Fruit fly (Drosophila melanogaster) whole organism, embryonic: ENCODE measurements around the gene Atat.

Source experiments
- B-H1 ChIP-seq: fragments of 200-800 bp; sonication (Bioruptor generic); IDR thresholded peaks from 3 replicates; pipeline ENCODE4 v1.3.6; 2022; ENCODE audit warnings: missing biosample characterization, missing genetic modification characterization
- B-H2 ChIP-seq: fragments of 200-800 bp; sonication (Bioruptor generic); optimal IDR thresholded peaks from 2 replicates; lab custom pipeline; 2018; ENCODE audit warnings: missing biosample characterization, mild to moderate bottlenecking, missing genetic modification characterization
- Bgb ChIP-seq: fragments of 200-800 bp; sonication (Bioruptor generic); IDR thresholded peaks from 2 replicates; pipeline ENCODE4 v1.3.6; 2022; ENCODE audit warnings: missing biosample characterization, missing genetic modification characterization; ENCODE audit not compliant: partially characterized antibody
- BtbVII ChIP-seq: fragments of 200-800 bp; sonication (Bioruptor generic); optimal IDR thresholded peaks from 3 replicates; lab custom pipeline; 2017; ENCODE audit warnings: missing biosample characterization, mild to moderate bottlenecking, missing genetic modification characterization
- Bteb2 ChIP-seq: fragments of 200-800 bp; sonication (Bioruptor generic); optimal IDR thresholded peaks from 2 replicates; lab custom pipeline; 2016; ENCODE audit warnings: missing biosample characterization, missing genetic modification characterization
- CG11247 ChIP-seq: fragments of 200-800 bp; sonication (Bioruptor generic); IDR thresholded peaks from 2 replicates; pipeline ENCODE4 v1.3.6; 2022; ENCODE audit warnings: missing biosample characterization, missing genetic modification characterization
- CG11695 ChIP-seq: fragments of 200-800 bp; sonication (Bioruptor generic); IDR thresholded peaks from 3 replicates; pipeline ENCODE4 v1.3.6; 2022; ENCODE audit warnings: missing biosample characterization, missing genetic modification characterization
- CG13424 ChIP-seq: fragments of 200-800 bp; sonication (Bioruptor generic); optimal IDR thresholded peaks from 2 replicates; lab custom pipeline; 2019; ENCODE audit warnings: missing biosample characterization, mild to moderate bottlenecking, missing genetic modification characterization, moderate library complexity
- CG13624 ChIP-seq: fragments of 200-800 bp; sonication (Bioruptor generic); optimal IDR thresholded peaks from 2 replicates; lab custom pipeline; 2016; ENCODE audit warnings: missing biosample characterization, missing genetic modification characterization
- CG15011 ChIP-seq: fragments of 200-800 bp; sonication (Bioruptor generic); optimal IDR thresholded peaks from 3 replicates; lab custom pipeline; 2018; ENCODE audit warnings: missing biosample characterization, mild to moderate bottlenecking, missing genetic modification characterization
- CG15696 ChIP-seq: fragments of 200-800 bp; sonication (Bioruptor generic); optimal IDR thresholded peaks from 2 replicates; lab custom pipeline; 2019; ENCODE audit warnings: missing biosample characterization, mild to moderate bottlenecking, missing genetic modification characterization, moderate library complexity
- CG17328 ChIP-seq: fragments of 200-800 bp; sonication (Bioruptor generic); IDR thresholded peaks from 2 replicates; pipeline ENCODE4 v1.3.6; 2022; ENCODE audit warnings: missing biosample characterization, missing genetic modification characterization
- CG17612 ChIP-seq: fragments of 200-800 bp; sonication (Bioruptor generic); IDR thresholded peaks from 2 replicates; pipeline ENCODE4 v1.3.6; 2022; ENCODE audit warnings: missing biosample characterization, missing genetic modification characterization
- CG1792 ChIP-seq: fragments of 200-800 bp; sonication (Bioruptor generic); optimal IDR thresholded peaks from 2 replicates; lab custom pipeline; 2016; ENCODE audit warnings: missing biosample characterization, missing genetic modification characterization
- CG1832 ChIP-seq: fragments of 200-800 bp; sonication (Bioruptor generic); optimal IDR thresholded peaks from 2 replicates; lab custom pipeline; 2017; ENCODE audit warnings: missing biosample characterization, mild to moderate bottlenecking, missing genetic modification characterization, inconsistent platforms
- CG2202 ChIP-seq: fragments of 200-800 bp; sonication (Bioruptor generic); optimal IDR thresholded peaks from 2 replicates; lab custom pipeline; 2018; ENCODE audit warnings: missing biosample characterization, mild to moderate bottlenecking, missing genetic modification characterization
- CG2712 ChIP-seq: fragments of 200-800 bp; optimal IDR thresholded peaks from 3 replicates; lab custom pipeline; 2019; ENCODE audit warnings: missing biosample characterization, mild to moderate bottlenecking, missing genetic modification characterization, moderate library complexity
- CG6813 ChIP-seq: fragments of 200-800 bp; sonication (Bioruptor generic); optimal IDR thresholded peaks from 2 replicates; lab custom pipeline; 2017; ENCODE audit warnings: missing biosample characterization, missing genetic modification characterization, mild to moderate bottlenecking, moderate library complexity, missing genetic modification reagents
- CG8388 ChIP-seq: fragments of 200-800 bp; sonication (Bioruptor generic); optimal IDR thresholded peaks from 2 replicates; lab custom pipeline; 2019; ENCODE audit warnings: missing biosample characterization, mild to moderate bottlenecking, missing genetic modification characterization, moderate library complexity
- CG8765 ChIP-seq: fragments of 200-800 bp; sonication (Bioruptor generic); IDR thresholded peaks from 2 replicates; pipeline ENCODE4 v1.3.6; 2022; ENCODE audit warnings: missing biosample characterization, missing genetic modification characterization
- CG8924 ChIP-seq: fragments of 200-800 bp; optimal IDR thresholded peaks from 3 replicates; lab custom pipeline; 2019; ENCODE audit warnings: missing biosample characterization, mild to moderate bottlenecking, missing genetic modification characterization, moderate library complexity
- CG9727 ChIP-seq: fragments of 200-800 bp; sonication (Bioruptor generic); optimal IDR thresholded peaks from 3 replicates; lab custom pipeline; 2017; ENCODE audit warnings: missing biosample characterization, mild to moderate bottlenecking, missing genetic modification characterization
- CG9817 ChIP-seq: fragments of 200-800 bp; sonication (Bioruptor generic); optimal IDR thresholded peaks from 2 replicates; lab custom pipeline; 2018; ENCODE audit warnings: missing biosample characterization, mild to moderate bottlenecking, missing genetic modification characterization, moderate library complexity
- Dfd ChIP-seq, 2 experiments: fragments of >200 bp; optimal IDR thresholded peaks; 2 replicates each; lab custom pipeline; 2017; ENCODE audit warnings: missing biosample characterization in 2 of 2, missing genetic modification characterization in 2 of 2
- Eip74EF ChIP-seq, 2 experiments: fragments of 200-800 bp in 1 of 2; fragments of >200 bp in 1 of 2; sonication (Bioruptor generic) in 1 of 2; optimal IDR thresholded peaks; 2 replicates each; lab custom pipeline; 2017 to 2019; ENCODE audit warnings: missing biosample characterization in 2 of 2, missing genetic modification characterization in 2 of 2, mild to moderate bottlenecking in 1 of 2, moderate library complexity in 1 of 2
- Elba2 ChIP-seq: fragments of 200-800 bp; sonication (Bioruptor generic); optimal IDR thresholded peaks from 3 replicates; lab custom pipeline; 2016; ENCODE audit warnings: missing biosample characterization, missing genetic modification characterization
- HHEX ChIP-seq: fragments of 200-800 bp; sonication (Bioruptor generic); optimal IDR thresholded peaks from 3 replicates; lab custom pipeline; 2017; ENCODE audit warnings: missing biosample characterization, mild to moderate bottlenecking, missing genetic modification characterization, missing genetic modification reagents
- HLH54F ChIP-seq: fragments of 200-800 bp; sonication (Bioruptor generic); optimal IDR thresholded peaks from 3 replicates; lab custom pipeline; 2016; ENCODE audit warnings: missing biosample characterization, missing genetic modification characterization
- Mes4 ChIP-seq: fragments of 200-800 bp; sonication (Bioruptor generic); optimal IDR thresholded peaks from 2 replicates; lab custom pipeline; 2016; ENCODE audit warnings: missing biosample characterization, missing genetic modification characterization
- Nf-YB ChIP-seq: fragments of 200-800 bp; sonication (Bioruptor generic); optimal IDR thresholded peaks from 3 replicates; lab custom pipeline; 2019; ENCODE audit warnings: missing biosample characterization, mild to moderate bottlenecking, missing genetic modification characterization, moderate library complexity
- PHDP ChIP-seq: fragments of 200-800 bp; sonication (Bioruptor generic); optimal IDR thresholded peaks from 3 replicates; lab custom pipeline; 2018; ENCODE audit warnings: missing biosample characterization, mild to moderate bottlenecking, missing genetic modification characterization, moderate library complexity
- Poxn ChIP-seq: fragments of 200-800 bp; sonication (Bioruptor generic); IDR thresholded peaks from 2 replicates; pipeline ENCODE4 v1.3.6; 2022; ENCODE audit warnings: missing biosample characterization, missing genetic modification characterization
- Rx ChIP-seq: fragments of 200-800 bp; sonication (Bioruptor generic); IDR thresholded peaks from 2 replicates; pipeline ENCODE4 v1.3.6; 2022; ENCODE audit warnings: missing biosample characterization, missing genetic modification characterization
- Sox102F ChIP-seq: fragments of 200-800 bp; sonication (Bioruptor generic); optimal IDR thresholded peaks from 2 replicates; lab custom pipeline; 2018; ENCODE audit warnings: missing biosample characterization, mild to moderate bottlenecking, missing genetic modification characterization, moderate library complexity
- YL-1 ChIP-seq: fragments of 200-800 bp; sonication (Bioruptor generic); optimal IDR thresholded peaks from 3 replicates; lab custom pipeline; 2017; ENCODE audit warnings: missing biosample characterization, mild to moderate bottlenecking, missing genetic modification characterization
- abd-A ChIP-seq: fragments of 200-800 bp; sonication (Bioruptor generic); optimal IDR thresholded peaks from 3 replicates; lab custom pipeline; 2019; ENCODE audit warnings: missing biosample characterization, mild to moderate bottlenecking, missing genetic modification characterization, moderate library complexity
- chinmo ChIP-seq: fragments of 200-800 bp; sonication (Bioruptor generic); IDR thresholded peaks from 4 replicates; pipeline ENCODE4 v1.3.6; 2022; ENCODE audit warnings: missing biosample characterization, missing genetic modification characterization; ENCODE audit not compliant: partially characterized antibody
- corto ChIP-seq: fragments of 200-800 bp; sonication (Bioruptor generic); optimal IDR thresholded peaks from 2 replicates; lab custom pipeline; 2016; ENCODE audit warnings: missing biosample characterization, mild to moderate bottlenecking, missing genetic modification characterization, moderate library complexity
- cwo ChIP-seq: fragments of 200-800 bp; sonication (Bioruptor generic); optimal IDR thresholded peaks from 3 replicates; lab custom pipeline; 2017; ENCODE audit warnings: missing biosample characterization, missing genetic modification characterization, mild to moderate bottlenecking, moderate library complexity, missing genetic modification reagents
- disco-r ChIP-seq: fragments of 200-800 bp; sonication (Bioruptor generic); optimal IDR thresholded peaks from 2 replicates; lab custom pipeline; 2016; ENCODE audit warnings: missing biosample characterization, missing genetic modification characterization
- fru ChIP-seq: fragments of >200 bp; optimal IDR thresholded peaks from 2 replicates; lab custom pipeline; 2017
- gcm ChIP-seq: fragments of 200-800 bp; sonication (Bioruptor generic); optimal IDR thresholded peaks from 2 replicates; lab custom pipeline; 2019; ENCODE audit warnings: missing biosample characterization, mild to moderate bottlenecking, missing genetic modification characterization, moderate library complexity
- luna ChIP-seq: fragments of 200-800 bp; sonication (Bioruptor generic); optimal IDR thresholded peaks from 2 replicates; lab custom pipeline; 2016; ENCODE audit warnings: missing biosample characterization, missing genetic modification characterization
- mirr ChIP-seq: fragments of 200-800 bp; sonication (Bioruptor generic); optimal IDR thresholded peaks from 3 replicates; lab custom pipeline; 2018; ENCODE audit warnings: missing biosample characterization, mild to moderate bottlenecking, missing genetic modification characterization
- sc ChIP-seq, 3 experiments: fragments of >200 bp in 2 of 3; fragments of 200-800 bp in 1 of 3; sonication (Bioruptor generic) in 1 of 3; optimal IDR thresholded peaks; 2 replicates in 2 of 3; 3 replicates in 1 of 3; lab custom pipeline; 2017; ENCODE audit warnings: mild to moderate bottlenecking in 1 of 3, missing biosample characterization in 1 of 3, missing genetic modification characterization in 1 of 3, missing genetic modification reagents in 1 of 3
- sqz ChIP-seq: fragments of 200-800 bp; sonication (Bioruptor generic); optimal IDR thresholded peaks from 3 replicates; lab custom pipeline; 2018; ENCODE audit warnings: missing biosample characterization, mild to moderate bottlenecking, missing genetic modification characterization
- stc ChIP-seq: fragments of 200-800 bp; sonication (Bioruptor generic); IDR thresholded peaks from 2 replicates; pipeline ENCODE4 v1.3.6; 2022; ENCODE audit warnings: missing biosample characterization, missing genetic modification characterization
- tin ChIP-seq: fragments of 200-800 bp; sonication (Bioruptor generic); optimal IDR thresholded peaks from 3 replicates; lab custom pipeline; 2016; ENCODE audit warnings: missing biosample characterization, missing genetic modification characterization
- toy ChIP-seq: fragments of 200-800 bp; sonication (Bioruptor generic); IDR thresholded peaks from 2 replicates; pipeline ENCODE4 v1.3.6; 2022; ENCODE audit warnings: missing biosample characterization, missing genetic modification characterization
- unc-4 ChIP-seq: fragments of 200-800 bp; sonication (Bioruptor generic); IDR thresholded peaks from 2 replicates; pipeline ENCODE4 v1.3.6; 2022; ENCODE audit warnings: missing biosample characterization, missing genetic modification characterization; ENCODE audit not compliant: partially characterized antibody

Gene Atat

dm6 chr3L:9366850-9367430 is 59.6 kb downstream of the Atat start, which contains the start of the genes Klp67A and CG4452 (continued):
- TF ChIP-seq CG2712, result peak; percentile 74
- no peak for TF ChIP-seq CG11695 (GFP tag; lab: Robert Waterston, UW)
- no peak for TF ChIP-seq CG17612 (GFP tag; lab: Robert Waterston, UW)
- no peak for TF ChIP-seq disco-r
- no peak for TF ChIP-seq mirr (GFP tag; lab: Kevin White, UChicago)
- peak; percentile 52 for TF ChIP-seq corto (GFP tag; lab: Kevin White, UChicago)
- no peak for TF ChIP-seq abd-A
- no peak for TF ChIP-seq Eip74EF (GFP tag; optimal IDR thresholded peaks at IDR 0.05; lab: Kevin White, UChicago)
- peak; percentile 67 for TF ChIP-seq CG9727 (GFP tag; lab: Kevin White, UChicago)
- no peak for TF ChIP-seq Dfd (GFP tag; optimal IDR thresholded peaks at IDR 0.05; lab: Kevin White, UChicago)
- no peak for TF ChIP-seq sqz
- TF ChIP-seq CG11247 (GFP tag; lab: Robert Waterston, UW), result no peak
- no peak for TF ChIP-seq CG1832
- TF ChIP-seq stc, result no peak
- no peak for TF ChIP-seq Rx
- TF ChIP-seq CG13624 (GFP tag; lab: Kevin White, UChicago), result no peak
- TF ChIP-seq CG13424 (tag; lab: Kevin White, UChicago), result peak; percentile 54
- peak; percentile 27 for TF ChIP-seq B-H2
- no peak for TF ChIP-seq toy
- TF ChIP-seq CG1792 (GFP tag; lab: Kevin White, UChicago), result no peak
- no peak for TF ChIP-seq HHEX (GFP tag; lab: Kevin White, UChicago)
- peak; percentile 37 for TF ChIP-seq CG15696 (tag; lab: Kevin White, UChicago)
- no peak for TF ChIP-seq CG2202 (tag; lab: Kevin White, UChicago)
- TF ChIP-seq BtbVII (GFP tag; lab: Kevin White, UChicago), result no peak
- TF ChIP-seq Bgb (GFP tag; lab: Robert Waterston, UW), result peak; percentile 88
- TF ChIP-seq Mes4 (GFP tag; lab: Kevin White, UChicago), result no peak
- TF ChIP-seq gcm (GFP tag; lab: Kevin White, UChicago), result no peak
- TF ChIP-seq fru (lab: Kevin White, UChicago), result no peak
- no peak for TF ChIP-seq CG17328
- TF ChIP-seq CG8388 (GFP tag; lab: Kevin White, UChicago), result peak; percentile 28
- TF ChIP-seq cwo (GFP tag; lab: Kevin White, UChicago), result no peak
- no peak for TF ChIP-seq Poxn (GFP tag; lab: Robert Waterston, UW)
- peak; percentile 39 for TF ChIP-seq YL-1
- TF ChIP-seq sc (optimal IDR thresholded peaks at IDR 0.05; lab: Kevin White, UChicago), result no peak
- TF ChIP-seq sc (GFP tag; optimal IDR thresholded peaks at IDR 0.05; lab: Kevin White, UChicago), result peak; percentile 47
- peak; percentile 55 for TF ChIP-seq tin (GFP tag; lab: Kevin White, UChicago)
- peak; percentile 15 for TF ChIP-seq Bteb2
- peak; percentile 43 for TF ChIP-seq CG9817 (tag; lab: Kevin White, UChicago)
- TF ChIP-seq Sox102F (GFP tag; lab: Kevin White, UChicago), result no peak
- TF ChIP-seq HLH54F, result no peak
- no peak for TF ChIP-seq luna (GFP tag; lab: Kevin White, UChicago)
- TF ChIP-seq B-H1 (GFP tag; lab: Robert Waterston, UW), result no peak
- peak; percentile 77; the same call in 1 of the 4 replicates for TF ChIP-seq chinmo (GFP tag; lab: Robert Waterston, UW)
- no peak for TF ChIP-seq Elba2 (GFP tag; lab: Kevin White, UChicago)
- peak; percentile 93 for TF ChIP-seq unc-4 (GFP tag; lab: Robert Waterston, UW)
- no peak for TF ChIP-seq Nf-YB (GFP tag; lab: Kevin White, UChicago)
- no peak for TF ChIP-seq CG8765 (GFP tag; lab: Robert Waterston, UW)
- TF ChIP-seq CG6813 (GFP tag; lab: Kevin White, UChicago), result no peak
- peak; percentile 72 for TF ChIP-seq CG8924 (tag; lab: Kevin White, UChicago)
- no peak for TF ChIP-seq CG15011 (GFP tag; lab: Kevin White, UChicago)
- peak; percentile 47 for TF ChIP-seq PHDP
